Worm (Caenorhabditis elegans) whole organism, L2 larva: Measurements from ENCODE around the gene R13A1.1.

ENCODE experiments used
- C34F6.9 ChIP-seq: fragments of 150-350 bp; optimal IDR thresholded peaks from 2 replicates; lab custom pipeline; 2014; ENCODE audit warnings: missing biosample characterization, missing genetic modification characterization
- F13H6.1 ChIP-seq: sonication (generic microtip); optimal IDR thresholded peaks from 2 replicates; lab custom pipeline; 2016; ENCODE audit warnings: missing genetic modification characterization, missing compliant biosample characterization
- R02D3.7 ChIP-seq: fragments of 150-350 bp; optimal IDR thresholded peaks from 2 replicates; lab custom pipeline; 2014; ENCODE audit warnings: missing biosample characterization, missing genetic modification characterization
- Y55F3AM.14 ChIP-seq: fragments of 200-800 bp; sonication (Bioruptor generic); optimal IDR thresholded peaks from 2 replicates; lab custom pipeline; 2018; ENCODE audit warnings: mild to moderate bottlenecking, missing genetic modification characterization, missing compliant biosample characterization
- ZK546.5 ChIP-seq: sonication (generic microtip); optimal IDR thresholded peaks from 2 replicates; lab custom pipeline; 2017; ENCODE audit warnings: missing biosample characterization, missing genetic modification characterization
- alr-1 ChIP-seq: fragments of 150-350 bp; optimal IDR thresholded peaks from 2 replicates; lab custom pipeline; 2014; ENCODE audit warnings: missing biosample characterization, missing genetic modification characterization
- aly-2 ChIP-seq: fragments of 150-350 bp; optimal IDR thresholded peaks from 2 replicates; lab custom pipeline; 2014; ENCODE audit warnings: missing biosample characterization, missing genetic modification characterization
- ama-1 ChIP-seq: fragments of 150-350 bp; optimal IDR thresholded peaks from 2 replicates; lab custom pipeline; 2018; ENCODE audit warnings: inconsistent platforms
- blmp-1 ChIP-seq: sonication (generic microtip); optimal IDR thresholded peaks from 2 replicates; lab custom pipeline; 2017; ENCODE audit warnings: missing genetic modification characterization, mild to moderate bottlenecking, missing compliant biosample characterization, antibody characterized with exemption, moderate library complexity; ENCODE audit not compliant: insufficient read depth
- ceh-82 ChIP-seq: fragments of 150-350 bp; optimal IDR thresholded peaks from 2 replicates; lab custom pipeline; 2014; ENCODE audit warnings: missing biosample characterization, missing genetic modification characterization
- crh-2 ChIP-seq: sonication (generic microtip); optimal IDR thresholded peaks from 2 replicates; lab custom pipeline; 2017; ENCODE audit warnings: missing biosample characterization, missing genetic modification characterization
- dmd-4 ChIP-seq: sonication (generic microtip); optimal IDR thresholded peaks from 2 replicates; lab custom pipeline; 2017; ENCODE audit warnings: missing biosample characterization, missing genetic modification characterization
- egl-27 ChIP-seq: sonication (generic microtip); optimal IDR thresholded peaks from 3 replicates; lab custom pipeline; 2017; ENCODE audit warnings: missing biosample characterization, missing genetic modification reagents, missing genetic modification characterization
- elt-1 ChIP-seq: fragments of 150-350 bp; optimal IDR thresholded peaks from 2 replicates; lab custom pipeline; 2014; ENCODE audit warnings: missing biosample characterization, missing genetic modification characterization
- gmeb-1 ChIP-seq: fragments of 150-350 bp; optimal IDR thresholded peaks from 2 replicates; lab custom pipeline; 2014; ENCODE audit warnings: missing biosample characterization, missing genetic modification characterization
- lin-11 ChIP-seq: fragments of 150-350 bp; sonication (generic microtip); optimal IDR thresholded peaks from 2 replicates; lab custom pipeline; 2014; ENCODE audit warnings: missing biosample characterization, missing genetic modification characterization, inconsistent platforms, mixed read lengths
- lin-13 ChIP-seq: fragments of 150-350 bp; optimal IDR thresholded peaks from 2 replicates; lab custom pipeline; 2014; ENCODE audit warnings: missing biosample characterization, missing genetic modification reagents, missing genetic modification characterization
- lin-39 ChIP-seq: fragments of 150-350 bp; optimal IDR thresholded peaks from 2 replicates; lab custom pipeline; 2014; ENCODE audit warnings: missing biosample characterization, missing genetic modification reagents, missing genetic modification characterization
- lsy-2 ChIP-seq, 2 experiments: fragments of 150-350 bp in 1 of 2; sonication (generic microtip) in 1 of 2; optimal IDR thresholded peaks; 2 replicates each; lab custom pipeline; 2014 to 2017; ENCODE audit warnings: missing biosample characterization in 2 of 2, missing genetic modification characterization in 2 of 2
- mab-5 ChIP-seq: fragments of 150-350 bp; optimal IDR thresholded peaks from 2 replicates; lab custom pipeline; 2014; ENCODE audit warnings: missing biosample characterization, missing genetic modification characterization
- mbf-1 ChIP-seq: sonication (generic microtip); optimal IDR thresholded peaks from 2 replicates; lab custom pipeline; 2017; ENCODE audit warnings: missing biosample characterization, missing genetic modification characterization
- mdl-1 ChIP-seq, 2 experiments: fragments of 150-350 bp in 1 of 2; sonication (generic microtip) in 1 of 2; optimal IDR thresholded peaks; 2 replicates each; lab custom pipeline; 2017; ENCODE audit warnings: missing biosample characterization in 2 of 2, missing genetic modification characterization in 2 of 2
- nhr-10 ChIP-seq: sonication (generic microtip); optimal IDR thresholded peaks from 2 replicates; lab custom pipeline; 2017; ENCODE audit warnings: missing biosample characterization, missing genetic modification characterization
- nhr-11 ChIP-seq: fragments of 150-350 bp; optimal IDR thresholded peaks from 2 replicates; lab custom pipeline; 2014; ENCODE audit warnings: missing biosample characterization, missing genetic modification characterization
- nhr-129 ChIP-seq: fragments of 150-350 bp; optimal IDR thresholded peaks from 2 replicates; lab custom pipeline; 2014; ENCODE audit warnings: missing biosample characterization, missing genetic modification characterization
- nhr-21 ChIP-seq: fragments of 150-350 bp; optimal IDR thresholded peaks from 2 replicates; lab custom pipeline; 2014; ENCODE audit warnings: missing biosample characterization, missing genetic modification characterization
- nhr-23 ChIP-seq: fragments of 150-350 bp; optimal IDR thresholded peaks from 2 replicates; lab custom pipeline; 2014; ENCODE audit warnings: missing biosample characterization, missing genetic modification reagents, missing genetic modification characterization
- nhr-237 ChIP-seq: fragments of 150-350 bp; optimal IDR thresholded peaks from 2 replicates; lab custom pipeline; 2014; ENCODE audit warnings: missing biosample characterization, missing genetic modification characterization
- nhr-25 ChIP-seq: fragments of 150-350 bp; sonication (generic microtip); optimal IDR thresholded peaks from 3 replicates; lab custom pipeline; 2014; ENCODE audit warnings: missing biosample characterization, missing genetic modification characterization
- nhr-77 ChIP-seq: fragments of 150-350 bp; optimal IDR thresholded peaks from 2 replicates; lab custom pipeline; 2014; ENCODE audit warnings: missing biosample characterization, missing genetic modification characterization
- peb-1 ChIP-seq: fragments of 150-350 bp; optimal IDR thresholded peaks from 2 replicates; lab custom pipeline; 2014; ENCODE audit warnings: missing biosample characterization, missing genetic modification characterization
- skn-1 ChIP-seq: sonication (generic microtip); optimal IDR thresholded peaks from 2 replicates; lab custom pipeline; 2017; ENCODE audit warnings: missing biosample characterization, missing genetic modification characterization
- sma-3 ChIP-seq: sonication (generic microtip); optimal IDR thresholded peaks from 2 replicates; lab custom pipeline; 2016; ENCODE audit warnings: missing genetic modification reagents, missing genetic modification characterization, missing compliant biosample characterization
- sma-9 ChIP-seq, 2 experiments: fragments of 150-350 bp in 1 of 2; sonication (generic microtip) in 1 of 2; optimal IDR thresholded peaks; 2 replicates each; lab custom pipeline; 2014 to 2016; ENCODE audit warnings: missing genetic modification characterization in 2 of 2, mild to moderate bottlenecking in 1 of 2, missing biosample characterization in 1 of 2, missing compliant biosample characterization in 1 of 2, missing genetic modification reagents in 1 of 2, moderate library complexity in 1 of 2
- snpc-4 ChIP-seq: fragments of 150-350 bp; optimal IDR thresholded peaks from 2 replicates; lab custom pipeline; 2014; ENCODE audit warnings: missing biosample characterization, missing genetic modification characterization
- unc-39 ChIP-seq: fragments of 150-350 bp; optimal IDR thresholded peaks from 2 replicates; lab custom pipeline; 2014; ENCODE audit warnings: missing biosample characterization, missing genetic modification characterization
- unc-55 ChIP-seq: fragments of 150-350 bp; sonication (generic microtip); optimal IDR thresholded peaks from 3 replicates; lab custom pipeline; 2014; ENCODE audit warnings: missing biosample characterization, missing genetic modification reagents, missing genetic modification characterization
- unc-62 ChIP-seq: fragments of 150-350 bp; optimal IDR thresholded peaks from 2 replicates; lab custom pipeline; 2014; ENCODE audit warnings: missing biosample characterization, missing genetic modification reagents, missing genetic modification characterization
- zag-1 ChIP-seq: fragments of 150-350 bp; optimal IDR thresholded peaks from 2 replicates; lab custom pipeline; 2014; ENCODE audit warnings: missing biosample characterization, missing genetic modification characterization
- ztf-1 ChIP-seq: fragments of 200-800 bp; sonication (Bioruptor generic); conservative IDR thresholded peaks from 2 replicates; pipeline ENCODE4 v1.3.6; 2022; ENCODE audit warnings: missing genetic modification characterization, missing compliant biosample characterization
- ztf-4 ChIP-seq: fragments of 150-350 bp; optimal IDR thresholded peaks from 2 replicates; lab custom pipeline; 2014; ENCODE audit warnings: missing biosample characterization, missing genetic modification characterization

R13A1.1 gene

ce11 chrIV:7230198-7230597, 10.4 kb downstream of the R13A1.1 start, which contains the start of gene cap-1 (continued):
- no peak for TF ChIP-seq nhr-10 (tag; lab: Kevin White, UChicago)
- TF ChIP-seq alr-1 (tag; lab: Kevin White, UChicago), result no peak

ce11 chrIV:7230935-7231334, 11.1 kb downstream of the R13A1.1 start, which contains the start of gene D2024.4:
Gene D2024.4 (plus strand): TSS chrIV:7231235.
- TF ChIP-seq crh-2 (no peak), sma-9 (GFP tag; optimal IDR thresholded peaks at IDR 0.05; lab: Kevin White, UChicago) (no peak), sma-9 (tag; optimal IDR thresholded peaks at IDR 0.05; lab: Kevin White, UChicago) (no peak), nhr-10 (tag; lab: Kevin White, UChicago) (no peak)

ce11 chrIV:7233566-7234014, 13.8 kb downstream of the R13A1.1 start:
- TF ChIP-seq mab-5 (tag; lab: Kevin White, UChicago) (peak; percentile 77), lin-39 (peak; percentile 21), snpc-4 (tag; lab: Kevin White, UChicago) (no peak), F13H6.1 (peak; percentile 23), nhr-25 (tag; lab: Kevin White, UChicago) (no peak), gmeb-1 (tag; lab: Kevin White, UChicago) (no peak), mdl-1 (tag; optimal IDR thresholded peaks at IDR 0.05; lab: Kevin White, UChicago) (peak in 1 of 2 experiments; percentile 38), C34F6.9 (tag; lab: Kevin White, UChicago) (peak; percentile 40), lsy-2 (tag; optimal IDR thresholded peaks at IDR 0.05; lab: Kevin White, UChicago) (peak in 1 of 2 experiments; percentile 23), ztf-1 (GFP tag; lab: Robert Waterston, UW) (no peak), unc-55 (GFP tag; lab: Kevin White, UChicago) (peak; percentile 56), skn-1 (tag; lab: Kevin White, UChicago) (no peak)

- no peak for TF ChIP-seq R02D3.7 (tag; lab: Kevin White, UChicago)
- TF ChIP-seq nhr-25 (tag; lab: Kevin White, UChicago), result peak; percentile 48
Observed at ce11 chrIV:7234623-7235022, 14.8 kb downstream of the R13A1.1 start.

ce11 chrIV:7235382-7235917, 15.6 kb downstream of the R13A1.1 start:
- TF ChIP-seq unc-39 (tag; lab: Kevin White, UChicago), result no peak
- TF ChIP-seq lsy-2 (tag; optimal IDR thresholded peaks at IDR 0.05; lab: Kevin White, UChicago), result peak; percentile 11 to 47
- no peak for TF ChIP-seq lin-39
- TF ChIP-seq ZK546.5 (tag; lab: Kevin White, UChicago), result no peak
- peak; percentile 28 for TF ChIP-seq Y55F3AM.14 (GFP tag; lab: Kevin White, UChicago)
- TF ChIP-seq lin-11, result peak; percentile 24
- peak; percentile 60 for TF ChIP-seq zag-1
- peak; percentile 22 for TF ChIP-seq crh-2
- TF ChIP-seq mab-5 (tag; lab: Kevin White, UChicago), result peak; percentile 26
- TF ChIP-seq ceh-82 (tag; lab: Kevin White, UChicago), result no peak
- peak; percentile 82 for TF ChIP-seq nhr-129 (tag; lab: Kevin White, UChicago)
- TF ChIP-seq nhr-23, result no peak
- TF ChIP-seq unc-55 (GFP tag; lab: Kevin White, UChicago), result peak; percentile 49
- TF ChIP-seq alr-1 (tag; lab: Kevin White, UChicago), result no peak
- peak; percentile 77 for TF ChIP-seq C34F6.9 (tag; lab: Kevin White, UChicago)
- TF ChIP-seq peb-1, result no peak
- peak in 1 of 2 experiments; percentile 22 for TF ChIP-seq mdl-1 (tag; optimal IDR thresholded peaks at IDR 0.05; lab: Kevin White, UChicago)
- TF ChIP-seq F13H6.1, result peak; percentile 85
- TF ChIP-seq sma-3 (GFP tag; lab: Kevin White, UChicago), result peak; percentile 50
- TF ChIP-seq nhr-11, result peak; percentile 14
- no peak for TF ChIP-seq ztf-1 (GFP tag; lab: Robert Waterston, UW)
- TF ChIP-seq aly-2 (tag; lab: Kevin White, UChicago), result no peak
- peak; percentile 42 for TF ChIP-seq sma-9 (GFP tag; optimal IDR thresholded peaks at IDR 0.05; lab: Kevin White, UChicago)
- no peak for TF ChIP-seq sma-9 (tag; optimal IDR thresholded peaks at IDR 0.05; lab: Kevin White, UChicago)
- TF ChIP-seq dmd-4 (tag; lab: Kevin White, UChicago), result no peak
- no peak for TF ChIP-seq egl-27 (tag; lab: Kevin White, UChicago)
- no peak for TF ChIP-seq R02D3.7 (tag; lab: Kevin White, UChicago)
- peak; percentile 36 for TF ChIP-seq nhr-21 (tag; lab: Kevin White, UChicago)
- no peak for TF ChIP-seq snpc-4 (tag; lab: Kevin White, UChicago)
- TF ChIP-seq elt-1, result no peak
- TF ChIP-seq blmp-1 (tag; lab: Kevin White, UChicago), result peak; percentile 49
- no peak for TF ChIP-seq skn-1 (tag; lab: Kevin White, UChicago)
- no peak for TF ChIP-seq ztf-4 (tag; lab: Kevin White, UChicago)
- TF ChIP-seq gmeb-1 (tag; lab: Kevin White, UChicago), result no peak
- peak; percentile 44 for TF ChIP-seq lin-13 (GFP tag; lab: Kevin White, UChicago)
- no peak for TF ChIP-seq ama-1 (lab: Kevin White, UChicago)
- TF ChIP-seq mbf-1 (tag; lab: Kevin White, UChicago), result no peak
- TF ChIP-seq nhr-237 (tag; lab: Kevin White, UChicago), result no peak
- TF ChIP-seq nhr-77 (tag; lab: Kevin White, UChicago), result no peak
- TF ChIP-seq nhr-10 (tag; lab: Kevin White, UChicago), result no peak
- TF ChIP-seq unc-62 (GFP tag; lab: Kevin White, UChicago), result no peak
